Worm (Caenorhabditis elegans) whole organism, L1 larva: ENCODE data around the gene srxa-12.

Source experiments
- blmp-1 ChIP-seq: fragments of 150-350 bp; optimal IDR thresholded peaks from 2 replicates; lab custom pipeline; 2014; ENCODE audit warnings: missing biosample characterization, missing genetic modification characterization
- ceh-90 ChIP-seq: sonication (generic microtip); optimal IDR thresholded peaks from 2 replicates; lab custom pipeline; 2016; ENCODE audit warnings: missing genetic modification characterization, missing compliant biosample characterization
- elt-2 ChIP-seq: sonication (generic microtip); optimal IDR thresholded peaks from 2 replicates; lab custom pipeline; 2016; ENCODE audit warnings: missing genetic modification characterization, mild to moderate bottlenecking, inconsistent platforms, missing compliant biosample characterization, missing genetic modification reagents
- elt-3 ChIP-seq, 6 experiments: fragments of 150-350 bp in 1 of 6; sonication (generic microtip); optimal IDR thresholded peaks; 2 replicates each; lab custom pipeline; 2017 to 2018; ENCODE audit warnings: missing biosample characterization in 6 of 6, missing genetic modification characterization in 6 of 6, inconsistent platforms in 1 of 6
- hlh-17 ChIP-seq: fragments of 200-800 bp; sonication (Bioruptor generic); optimal IDR thresholded peaks from 2 replicates; lab custom pipeline; 2018; ENCODE audit warnings: missing genetic modification characterization, mild to moderate bottlenecking, missing compliant biosample characterization, moderate library complexity, borderline replicate concordance
- lin-13 ChIP-seq: fragments of 150-350 bp; optimal IDR thresholded peaks from 2 replicates; lab custom pipeline; 2014; ENCODE audit warnings: missing biosample characterization, missing genetic modification reagents, missing genetic modification characterization
- lsy-2 ChIP-seq, 2 experiments: fragments of 150-350 bp; optimal IDR thresholded peaks; 2 replicates each; lab custom pipeline; 2014; ENCODE audit warnings: missing biosample characterization in 2 of 2, missing genetic modification characterization in 2 of 2
- nhr-237 ChIP-seq: fragments of 150-350 bp; optimal IDR thresholded peaks from 2 replicates; lab custom pipeline; 2014; ENCODE audit warnings: missing biosample characterization, missing genetic modification characterization
- unc-98 ChIP-seq: fragments of 200-800 bp; sonication (Bioruptor generic); IDR thresholded peaks from 2 replicates; pipeline ENCODE4 v1.3.6; 2022; ENCODE audit warnings: missing genetic modification characterization, missing compliant biosample characterization

ce11 chrV:13955370-13956089, 29.0 kb downstream of the srxa-12 start:
- TF ChIP-seq elt-2 (tag; lab: Kevin White, UChicago) = no peak
- TF ChIP-seq elt-3 (tag; optimal IDR thresholded peaks at IDR 0.05; lab: Kevin White, UChicago) = no peak
- TF ChIP-seq nhr-237 = no peak
- TF ChIP-seq ceh-90 (tag; lab: Kevin White, UChicago) = no peak
- no peak for TF ChIP-seq blmp-1 (tag; lab: Kevin White, UChicago)
- TF ChIP-seq lsy-2 (tag; optimal IDR thresholded peaks at IDR 0.05; lab: Kevin White, UChicago) = no peak
- TF ChIP-seq lin-13 (GFP tag; lab: Kevin White, UChicago) = no peak
- TF ChIP-seq hlh-17 (GFP tag; lab: Kevin White, UChicago) = no peak
- no peak for TF ChIP-seq unc-98 (GFP tag; lab: Robert Waterston, UW)
